Fruit fly (Drosophila melanogaster): ENCODE measurements around the gene ps.

dm6 chr3R:9385987-9386386, 31.8 kb upstream of the ps start:
- TF ChIP-seq CTCF (optimal IDR thresholded peaks at IDR 0.05) (no peak), CG8478 (optimal IDR thresholded peaks at IDR 0.05) (no peak)

Measured in S2 (cell line).